Fruit fly (Drosophila melanogaster) whole organism, embryonic: ENCODE data around the gene Cyp40.

Source experiments
- Atf3 ChIP-seq: fragments of 200-800 bp; sonication (Bioruptor generic); optimal IDR thresholded peaks from 3 replicates; lab custom pipeline; 2016; ENCODE audit warnings: missing biosample characterization, missing genetic modification characterization
- Atf6 ChIP-seq: fragments of 200-800 bp; sonication (Bioruptor generic); IDR thresholded peaks from 2 replicates; pipeline ENCODE4 v1.3.6; 2022; ENCODE audit warnings: missing biosample characterization, missing genetic modification characterization
- Awh ChIP-seq: fragments of 200-800 bp; sonication (Bioruptor generic); IDR thresholded peaks from 2 replicates; pipeline ENCODE4, ENCODE4 v1.3.6; 2022; ENCODE audit warnings: missing biosample characterization, missing genetic modification characterization
- B-H2 ChIP-seq: fragments of 200-800 bp; sonication (Bioruptor generic); optimal IDR thresholded peaks from 2 replicates; lab custom pipeline; 2018; ENCODE audit warnings: missing biosample characterization, mild to moderate bottlenecking, missing genetic modification characterization
- BtbVII ChIP-seq: fragments of 200-800 bp; sonication (Bioruptor generic); optimal IDR thresholded peaks from 3 replicates; lab custom pipeline; 2017; ENCODE audit warnings: missing biosample characterization, mild to moderate bottlenecking, missing genetic modification characterization
- CG10543 ChIP-seq: fragments of 200-800 bp; sonication (Bioruptor generic); optimal IDR thresholded peaks from 3 replicates; lab custom pipeline; 2017; ENCODE audit warnings: missing biosample characterization, mild to moderate bottlenecking, missing genetic modification characterization, moderate library complexity
- CG12071 ChIP-seq: fragments of 200-800 bp; sonication (Bioruptor generic); optimal IDR thresholded peaks from 3 replicates; lab custom pipeline; 2018; ENCODE audit warnings: missing biosample characterization, mild to moderate bottlenecking, missing genetic modification characterization
- CG12236 ChIP-seq: fragments of 200-800 bp; sonication (Bioruptor generic); optimal IDR thresholded peaks from 2 replicates; lab custom pipeline; 2016; ENCODE audit warnings: missing biosample characterization, missing genetic modification characterization
- CG12769 ChIP-seq: fragments of 200-800 bp; sonication (Bioruptor generic); optimal IDR thresholded peaks from 2 replicates; lab custom pipeline; 2019; ENCODE audit warnings: missing biosample characterization, mild to moderate bottlenecking, missing genetic modification characterization, moderate library complexity
- CG14710 ChIP-seq: fragments of 200-800 bp; sonication (Bioruptor generic); optimal IDR thresholded peaks from 3 replicates; lab custom pipeline; 2019; ENCODE audit warnings: missing biosample characterization, mild to moderate bottlenecking, missing genetic modification characterization, moderate library complexity
- CG15479 ChIP-seq: fragments of 200-800 bp; sonication (Bioruptor generic); optimal IDR thresholded peaks from 3 replicates; lab custom pipeline; 2019; ENCODE audit warnings: missing biosample characterization, mild to moderate bottlenecking, missing genetic modification characterization, moderate library complexity
- CG15514 ChIP-seq: fragments of 200-800 bp; sonication (Bioruptor generic); optimal IDR thresholded peaks from 3 replicates; lab custom pipeline; 2017; ENCODE audit warnings: missing biosample characterization, missing genetic modification characterization, mild to moderate bottlenecking, moderate library complexity, missing genetic modification reagents
- CG2116 ChIP-seq: fragments of 200-800 bp; sonication (Bioruptor generic); optimal IDR thresholded peaks from 3 replicates; lab custom pipeline; 2018; ENCODE audit warnings: missing biosample characterization, mild to moderate bottlenecking, missing genetic modification characterization
- CG2199 ChIP-seq: fragments of 200-800 bp; sonication (Bioruptor generic); IDR thresholded peaks from 3 replicates; pipeline ENCODE4 v1.3.6; 2022; ENCODE audit warnings: missing biosample characterization, missing genetic modification characterization
- CG34376 ChIP-seq: fragments of 200-800 bp; sonication (Bioruptor generic); optimal IDR thresholded peaks from 2 replicates; lab custom pipeline; 2018; ENCODE audit warnings: missing biosample characterization, mild to moderate bottlenecking, missing genetic modification characterization
- CG5953 ChIP-seq: fragments of 200-800 bp; sonication (Bioruptor generic); IDR thresholded peaks from 2 replicates; pipeline ENCODE4 v1.3.6; 2022; ENCODE audit warnings: missing biosample characterization, missing genetic modification characterization
- CG7556 ChIP-seq: fragments of 200-800 bp; sonication (Bioruptor generic); optimal IDR thresholded peaks from 2 replicates; lab custom pipeline; 2017; ENCODE audit warnings: missing biosample characterization, mild to moderate bottlenecking, missing genetic modification characterization
- CG7745 ChIP-seq: fragments of 200-800 bp; sonication (Bioruptor generic); optimal IDR thresholded peaks from 2 replicates; lab custom pipeline; 2018; ENCODE audit warnings: missing biosample characterization, mild to moderate bottlenecking, missing genetic modification characterization, moderate library complexity
- CG9727 ChIP-seq: fragments of 200-800 bp; sonication (Bioruptor generic); optimal IDR thresholded peaks from 3 replicates; lab custom pipeline; 2017; ENCODE audit warnings: missing biosample characterization, mild to moderate bottlenecking, missing genetic modification characterization
- Gug ChIP-seq: fragments of 200-800 bp; sonication (Bioruptor generic); IDR thresholded peaks from 4 replicates; pipeline ENCODE4 v1.3.6; 2022; ENCODE audit warnings: missing biosample characterization, missing genetic modification characterization
- HLHmδ ChIP-seq: fragments of 200-800 bp; sonication (Bioruptor generic); optimal IDR thresholded peaks from 2 replicates; lab custom pipeline; 2018; ENCODE audit warnings: missing biosample characterization, mild to moderate bottlenecking, missing genetic modification characterization, moderate library complexity
- MESR4 ChIP-seq: fragments of 200-800 bp; sonication (Bioruptor generic); optimal IDR thresholded peaks from 2 replicates; lab custom pipeline; 2018; ENCODE audit warnings: missing biosample characterization, mild to moderate bottlenecking, missing genetic modification characterization, moderate library complexity
- Mes4 ChIP-seq: fragments of 200-800 bp; sonication (Bioruptor generic); optimal IDR thresholded peaks from 2 replicates; lab custom pipeline; 2016; ENCODE audit warnings: missing biosample characterization, missing genetic modification characterization
- NC2α ChIP-seq: fragments of 200-800 bp; sonication (Bioruptor generic); optimal IDR thresholded peaks from 2 replicates; lab custom pipeline; 2016; ENCODE audit warnings: missing biosample characterization, missing genetic modification characterization
- Opbp ChIP-seq: fragments of 200-800 bp; sonication (Bioruptor generic); IDR thresholded peaks from 3 replicates; pipeline ENCODE4 v1.3.6; 2022; ENCODE audit warnings: missing biosample characterization, missing genetic modification characterization; ENCODE audit not compliant: partially characterized antibody
- Poxn ChIP-seq: fragments of 200-800 bp; sonication (Bioruptor generic); IDR thresholded peaks from 2 replicates; pipeline ENCODE4 v1.3.6; 2022; ENCODE audit warnings: missing biosample characterization, missing genetic modification characterization
- Sin3A ChIP-seq: fragments of >200 bp; optimal IDR thresholded peaks from 2 replicates; lab custom pipeline; 2018
- Trl ChIP-seq, 3 experiments: fragments of >200 bp in 2 of 3; fragments of 200-800 bp in 1 of 3; sonication (Bioruptor generic) in 1 of 3; optimal IDR thresholded peaks; 2 replicates in 1 of 3; 3 replicates in 2 of 3; lab custom pipeline; 2016 to 2017; ENCODE audit warnings: missing biosample characterization in 1 of 3, missing genetic modification characterization in 1 of 3
- abd-A ChIP-seq: fragments of 200-800 bp; sonication (Bioruptor generic); optimal IDR thresholded peaks from 3 replicates; lab custom pipeline; 2019; ENCODE audit warnings: missing biosample characterization, mild to moderate bottlenecking, missing genetic modification characterization, moderate library complexity
- al ChIP-seq: fragments of 200-800 bp; sonication (Bioruptor generic); IDR thresholded peaks from 2 replicates; pipeline ENCODE4 v1.3.6; 2022; ENCODE audit warnings: missing biosample characterization, missing genetic modification characterization
- amos ChIP-seq: fragments of 200-800 bp; sonication (Bioruptor generic); IDR thresholded peaks from 2 replicates; pipeline ENCODE4 v1.3.6; 2022; ENCODE audit warnings: missing biosample characterization, missing genetic modification characterization; ENCODE audit not compliant: partially characterized antibody
- ara ChIP-seq: fragments of 200-800 bp; sonication (Bioruptor generic); IDR thresholded peaks from 2 replicates; pipeline ENCODE4 v1.3.6; 2022; ENCODE audit warnings: missing biosample characterization, missing genetic modification characterization
- cg ChIP-seq: fragments of 200-800 bp; sonication (Bioruptor generic); optimal IDR thresholded peaks from 3 replicates; lab custom pipeline; 2019; ENCODE audit warnings: missing biosample characterization, mild to moderate bottlenecking, missing genetic modification characterization, moderate library complexity
- chm ChIP-seq: fragments of 200-800 bp; sonication (Bioruptor generic); IDR thresholded peaks from 2 replicates; pipeline ENCODE4 v1.3.6; 2022; ENCODE audit warnings: missing biosample characterization, missing genetic modification characterization
- fd102C ChIP-seq: fragments of 200-800 bp; sonication (Bioruptor generic); optimal IDR thresholded peaks from 2 replicates; lab custom pipeline; 2018; ENCODE audit warnings: missing biosample characterization, mild to moderate bottlenecking, missing genetic modification characterization, moderate library complexity
- fd64A ChIP-seq: fragments of 200-800 bp; sonication (Bioruptor generic); optimal IDR thresholded peaks from 3 replicates; lab custom pipeline; 2018; ENCODE audit warnings: missing biosample characterization, mild to moderate bottlenecking, missing genetic modification characterization
- jigr1 ChIP-seq: fragments of 200-800 bp; sonication (Bioruptor generic); IDR thresholded peaks from 3 replicates; pipeline ENCODE4 v1.3.6; 2022; ENCODE audit warnings: missing biosample characterization, missing genetic modification characterization
- kni ChIP-seq: fragments of 200-800 bp; sonication (Bioruptor generic); optimal IDR thresholded peaks from 3 replicates; lab custom pipeline; 2017; ENCODE audit warnings: mild to moderate bottlenecking, missing biosample characterization, missing genetic modification reagents, missing genetic modification characterization
- nom ChIP-seq: fragments of 200-800 bp; sonication (Bioruptor generic); optimal IDR thresholded peaks from 2 replicates; lab custom pipeline; 2017; ENCODE audit warnings: missing biosample characterization, missing genetic modification characterization, mild to moderate bottlenecking, moderate library complexity, missing genetic modification reagents
- odd ChIP-seq: fragments of 200-800 bp; sonication (Bioruptor generic); optimal IDR thresholded peaks from 2 replicates; lab custom pipeline; 2017; ENCODE audit warnings: missing biosample characterization, mild to moderate bottlenecking, missing genetic modification characterization
- pfk ChIP-seq: fragments of 200-800 bp; sonication (Bioruptor generic); optimal IDR thresholded peaks from 2 replicates; lab custom pipeline; 2018; ENCODE audit warnings: missing biosample characterization, mild to moderate bottlenecking, missing genetic modification characterization, moderate library complexity
- sens-2 ChIP-seq: fragments of 200-800 bp; sonication (Bioruptor generic); IDR thresholded peaks from 2 replicates; pipeline ENCODE4 v1.3.6; 2022; ENCODE audit warnings: missing biosample characterization, missing genetic modification characterization
- sr ChIP-seq: fragments of 200-800 bp; sonication (Bioruptor generic); IDR thresholded peaks from 3 replicates; pipeline ENCODE4 v1.3.6; 2022; ENCODE audit warnings: missing biosample characterization, missing genetic modification characterization
- sug ChIP-seq: fragments of 200-800 bp; optimal IDR thresholded peaks from 2 replicates; lab custom pipeline; 2019; ENCODE audit warnings: missing biosample characterization, mild to moderate bottlenecking, missing genetic modification characterization, moderate library complexity
- vfl ChIP-seq: fragments of 200-800 bp; sonication (Bioruptor generic); optimal IDR thresholded peaks from 2 replicates; lab custom pipeline; 2016; ENCODE audit warnings: missing biosample characterization, missing genetic modification characterization
- vvl ChIP-seq: fragments of 200-800 bp; sonication (Bioruptor generic); IDR thresholded peaks from 2 replicates; pipeline ENCODE4 v1.3.6; 2022; ENCODE audit warnings: missing biosample characterization, missing genetic modification characterization
- wek ChIP-seq: fragments of 200-800 bp; sonication (Bioruptor generic); optimal IDR thresholded peaks from 3 replicates; lab custom pipeline; 2018; ENCODE audit warnings: missing biosample characterization, mild to moderate bottlenecking, missing genetic modification characterization, moderate library complexity
- zfh1 ChIP-seq: fragments of 200-800 bp; sonication (Bioruptor generic); IDR thresholded peaks from 3 replicates; pipeline ENCODE4 v1.3.6; 2022; ENCODE audit warnings: missing biosample characterization, missing genetic modification characterization

Gene Cyp40

DNA sequence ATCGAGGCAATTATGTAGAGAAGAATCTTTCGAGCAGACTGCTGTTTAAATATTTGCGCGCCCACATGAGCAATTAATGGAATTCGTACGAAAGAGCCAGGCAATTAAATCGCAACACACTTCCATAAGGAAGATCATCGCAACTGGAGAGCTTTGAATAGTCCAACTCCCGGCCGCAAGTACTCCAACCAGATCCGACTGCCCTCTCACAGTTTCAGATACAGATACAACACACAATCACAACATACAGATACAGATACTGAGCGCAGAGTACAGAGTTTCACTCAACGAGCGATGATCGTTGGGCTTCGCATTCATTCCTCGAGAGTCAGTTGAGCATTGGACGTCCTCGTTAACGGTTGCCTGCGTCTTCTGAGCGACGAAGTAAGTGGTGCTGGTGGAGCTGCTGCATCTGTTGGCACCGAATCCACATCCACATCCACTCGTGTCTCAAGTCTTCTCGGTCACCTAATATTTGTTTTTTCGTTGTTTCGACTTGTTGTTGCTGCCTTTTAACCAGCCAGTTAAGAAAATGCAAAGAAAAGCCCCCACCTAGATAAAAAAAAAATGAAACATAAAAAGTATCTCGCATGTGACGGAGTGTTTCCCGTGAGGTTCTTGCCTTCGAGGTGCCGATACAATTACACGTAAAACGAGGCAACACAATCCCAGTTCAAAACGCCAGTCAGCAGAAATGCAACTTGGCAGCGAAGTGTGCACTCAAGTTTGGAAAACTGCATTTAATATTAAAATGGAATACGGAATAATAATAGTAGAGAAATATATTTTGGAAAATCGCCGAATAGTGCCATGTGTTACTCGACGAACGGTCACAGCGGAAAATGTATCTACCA lies 13.7 kb upstream of the Cyp40 start, which contains the start of gene LanB2 (continued):
- peak; percentile 41 for TF ChIP-seq abd-A (tag; lab: Kevin White, UChicago)
- 0 out of 2 replicates have a peak, but pooled peaks have one; percentile 29 for TF ChIP-seq vvl (GFP tag; lab: Robert Waterston, UW)
- peak; percentile 79 for TF ChIP-seq nom (GFP tag; lab: Kevin White, UChicago)
- peak; percentile 11 for TF ChIP-seq CG14710 (tag; lab: Kevin White, UChicago)
- peak; percentile 35 for TF ChIP-seq odd (GFP tag; lab: Kevin White, UChicago)
- no peak for TF ChIP-seq CG7556 (GFP tag; lab: Kevin White, UChicago)
- TF ChIP-seq sens-2 (GFP tag; lab: Robert Waterston, UW): no peak
- TF ChIP-seq CG10543 (GFP tag; lab: Kevin White, UChicago): peak; percentile 50
- 0 out of 2 replicates have a peak, but pooled peaks have one; percentile 44 for TF ChIP-seq chm (GFP tag; lab: Robert Waterston, UW)
- TF ChIP-seq CG2199 (GFP tag; lab: Robert Waterston, UW): peak; percentile 52; the same call in 1 of the 3 replicates
- TF ChIP-seq Awh (GFP tag; lab: Robert Waterston, UW): no peak
- peak; percentile 14 for TF ChIP-seq fd102C (GFP tag; lab: Kevin White, UChicago)
- no peak for TF ChIP-seq sr (GFP tag; lab: Robert Waterston, UW)
- TF ChIP-seq CG12071 (GFP tag; lab: Kevin White, UChicago): peak; percentile 54
- TF ChIP-seq fd64A (GFP tag; lab: Kevin White, UChicago): peak; percentile 29
- peak; percentile 46; the same call in 1 of the 2 replicates for TF ChIP-seq Atf6 (GFP tag; lab: Robert Waterston, UW)
- TF ChIP-seq Trl (optimal IDR thresholded peaks at IDR 0.05; lab: Kevin White, UChicago): peak; percentile 63 to 71
- no peak for TF ChIP-seq Trl (GFP tag; optimal IDR thresholded peaks at IDR 0.05; lab: Kevin White, UChicago)
- TF ChIP-seq wek: peak; percentile 21
- TF ChIP-seq zfh1 (GFP tag; lab: Robert Waterston, UW): 0 out of 3 replicates have a peak, but pooled peaks have one; percentile 52
- TF ChIP-seq ara (GFP tag; lab: Robert Waterston, UW): 0 out of 2 replicates have a peak, but pooled peaks have one; percentile 29
- peak; percentile 47 for TF ChIP-seq BtbVII (GFP tag; lab: Kevin White, UChicago)
- TF ChIP-seq CG34376: peak; percentile 63
- no peak for TF ChIP-seq CG5953 (GFP tag; lab: Robert Waterston, UW)
- peak; percentile 47 for TF ChIP-seq B-H2
- TF ChIP-seq CG9727: peak; percentile 6
- no peak for TF ChIP-seq Mes4
- no peak for TF ChIP-seq vfl (GFP tag; lab: Kevin White, UChicago)
- no peak for TF ChIP-seq Poxn (GFP tag; lab: Robert Waterston, UW)
- peak; percentile 88 for TF ChIP-seq cg
- peak; percentile 14 for TF ChIP-seq CG15514 (GFP tag; lab: Kevin White, UChicago)
- TF ChIP-seq al (GFP tag; lab: Robert Waterston, UW): no peak
- no peak for TF ChIP-seq jigr1
- TF ChIP-seq Atf3 (GFP tag; lab: Kevin White, UChicago): no peak
- peak; percentile 58 for TF ChIP-seq CG15479
- TF ChIP-seq MESR4: peak; percentile 2
- no peak for TF ChIP-seq Sin3A (lab: Kevin White, UChicago)
- TF ChIP-seq CG7745 (tag; lab: Kevin White, UChicago): no peak
- TF ChIP-seq pfk (GFP tag; lab: Kevin White, UChicago): no peak
- no peak for TF ChIP-seq CG12236
- TF ChIP-seq CG2116 (GFP tag; lab: Kevin White, UChicago): peak; percentile 3
- TF ChIP-seq HLHmδ (GFP tag; lab: Kevin White, UChicago): peak; percentile 67
- TF ChIP-seq sug (tag; lab: Kevin White, UChicago): peak; percentile 32
- TF ChIP-seq kni: peak; percentile 80
- TF ChIP-seq Gug: no peak
- TF ChIP-seq Opbp (GFP tag; lab: Robert Waterston, UW): peak; percentile 61; the same call in 2 of the 3 replicates
- TF ChIP-seq CG12769 (tag; lab: Kevin White, UChicago): peak; percentile 84
- no peak for TF ChIP-seq NC2α (GFP tag; lab: Kevin White, UChicago)
- peak; percentile 28; the same call in 1 of the 2 replicates for TF ChIP-seq amos (GFP tag; lab: Robert Waterston, UW)
